Fruit fly (Drosophila melanogaster) whole organism, prepupa: ENCODE results near the gene beat-IIb.
A peak's percentile ranks its signal among the peaks of the same experiment; 100 is the strongest.

Experiments used
- Blimp-1 ChIP-seq: fragments of 200-800 bp; sonication (Bioruptor generic); optimal IDR thresholded peaks from 3 replicates; lab custom pipeline; 2017; ENCODE audit warnings: missing biosample characterization, missing genetic modification characterization, mild to moderate bottlenecking, moderate library complexity, missing genetic modification reagents
- CG10631 ChIP-seq: fragments of 200-800 bp; sonication (Bioruptor generic); optimal IDR thresholded peaks from 2 replicates; lab custom pipeline; 2016; ENCODE audit warnings: missing biosample characterization, missing genetic modification characterization
- CG11294 ChIP-seq: fragments of 200-800 bp; sonication (Bioruptor generic); IDR thresholded peaks from 2 replicates; pipeline ENCODE4 v1.3.6; 2022; ENCODE audit warnings: missing biosample characterization, missing genetic modification characterization
- CG11762 ChIP-seq: fragments of 200-800 bp; sonication (Bioruptor generic); optimal IDR thresholded peaks from 3 replicates; lab custom pipeline; 2016; ENCODE audit warnings: missing biosample characterization, missing genetic modification characterization; ENCODE audit not compliant: insufficient read depth
- CG11902 ChIP-seq: fragments of 200-800 bp; sonication (Bioruptor generic); optimal IDR thresholded peaks from 3 replicates; lab custom pipeline; 2016; ENCODE audit warnings: missing biosample characterization, missing genetic modification characterization
- CG15336 ChIP-seq: fragments of 200-800 bp; sonication (Bioruptor generic); IDR thresholded peaks from 2 replicates; pipeline ENCODE4 v1.3.6; 2022; ENCODE audit warnings: missing biosample characterization, missing genetic modification characterization
- CG1621 ChIP-seq: fragments of 200-800 bp; sonication (Bioruptor generic); optimal IDR thresholded peaks from 3 replicates; lab custom pipeline; 2018; ENCODE audit warnings: missing biosample characterization, mild to moderate bottlenecking, missing genetic modification characterization
- CG16779 ChIP-seq: fragments of 200-800 bp; sonication (Bioruptor generic); optimal IDR thresholded peaks from 3 replicates; lab custom pipeline; 2017; ENCODE audit warnings: missing biosample characterization, mild to moderate bottlenecking, missing genetic modification characterization
- CG3032 ChIP-seq: fragments of 200-800 bp; optimal IDR thresholded peaks from 2 replicates; lab custom pipeline; 2019; ENCODE audit warnings: missing biosample characterization, mild to moderate bottlenecking, missing genetic modification characterization, moderate library complexity
- CG31627 ChIP-seq: fragments of 200-800 bp; sonication (Bioruptor generic); optimal IDR thresholded peaks from 3 replicates; lab custom pipeline; 2016; ENCODE audit warnings: missing biosample characterization, missing genetic modification characterization
- CG32006 ChIP-seq: fragments of 200-800 bp; sonication (Bioruptor generic); optimal IDR thresholded peaks from 3 replicates; lab custom pipeline; 2017; ENCODE audit warnings: missing biosample characterization, mild to moderate bottlenecking, missing genetic modification characterization
- CG3919 ChIP-seq: fragments of 200-800 bp; sonication (Bioruptor generic); optimal IDR thresholded peaks from 3 replicates; lab custom pipeline; 2016; ENCODE audit warnings: missing biosample characterization, missing genetic modification characterization
- CG4318 ChIP-seq: fragments of 200-800 bp; sonication (Bioruptor generic); optimal IDR thresholded peaks from 3 replicates; lab custom pipeline; 2017; ENCODE audit warnings: missing biosample characterization, mild to moderate bottlenecking, missing genetic modification characterization
- CG6276 ChIP-seq: fragments of 200-800 bp; sonication (Bioruptor generic); optimal IDR thresholded peaks from 2 replicates; lab custom pipeline; 2017; ENCODE audit warnings: missing biosample characterization, mild to moderate bottlenecking, missing genetic modification characterization
- CG6792 ChIP-seq: fragments of 200-800 bp; sonication (Bioruptor generic); optimal IDR thresholded peaks from 3 replicates; lab custom pipeline; 2016; ENCODE audit warnings: missing biosample characterization, missing genetic modification characterization
- CG6808 ChIP-seq: fragments of 200-800 bp; sonication (Bioruptor generic); optimal IDR thresholded peaks from 3 replicates; lab custom pipeline; 2017; ENCODE audit warnings: missing biosample characterization, missing genetic modification characterization, mild to moderate bottlenecking, moderate library complexity, missing genetic modification reagents
- CG7368 ChIP-seq: fragments of 200-800 bp; sonication (Bioruptor generic); optimal IDR thresholded peaks from 3 replicates; lab custom pipeline; 2016; ENCODE audit warnings: missing biosample characterization, missing genetic modification characterization
- CG9139 ChIP-seq: fragments of 200-800 bp; sonication (Bioruptor generic); optimal IDR thresholded peaks from 3 replicates; lab custom pipeline; 2017; ENCODE audit warnings: missing biosample characterization, mild to moderate bottlenecking, missing genetic modification characterization
- Eip75B ChIP-seq: fragments of 200-800 bp; sonication (Bioruptor generic); optimal IDR thresholded peaks from 3 replicates; lab custom pipeline; 2016; ENCODE audit warnings: missing biosample characterization, missing genetic modification characterization
- Eip78C ChIP-seq: fragments of 200-800 bp; sonication (Bioruptor generic); peaks from one replicate; lab custom pipeline; 2016; ENCODE audit warnings: missing biosample characterization, missing genetic modification characterization
- Eip93F ChIP-seq: fragments of 200-800 bp; sonication (Bioruptor generic); optimal IDR thresholded peaks from 2 replicates; lab custom pipeline; 2016; ENCODE audit warnings: missing biosample characterization, mild to moderate bottlenecking, missing genetic modification characterization
- Ets21C ChIP-seq: fragments of 200-800 bp; sonication (Bioruptor generic); optimal IDR thresholded peaks from 3 replicates; lab custom pipeline; 2016; ENCODE audit warnings: missing biosample characterization, missing genetic modification characterization
- Ets96B ChIP-seq: fragments of 200-800 bp; optimal IDR thresholded peaks from 2 replicates; lab custom pipeline; 2019; ENCODE audit warnings: missing biosample characterization, mild to moderate bottlenecking, missing genetic modification characterization, moderate library complexity
- Hr39 ChIP-seq: fragments of 200-800 bp; sonication (Bioruptor generic); optimal IDR thresholded peaks from 2 replicates; lab custom pipeline; 2016; ENCODE audit warnings: missing biosample characterization, missing genetic modification characterization
- Hr4 ChIP-seq: fragments of 200-800 bp; sonication (Bioruptor generic); optimal IDR thresholded peaks from 3 replicates; lab custom pipeline; 2016; ENCODE audit warnings: missing biosample characterization, missing genetic modification characterization
- Lpt ChIP-seq: fragments of 200-800 bp; sonication (Bioruptor generic); optimal IDR thresholded peaks from 3 replicates; lab custom pipeline; 2016; ENCODE audit warnings: missing biosample characterization, missing genetic modification characterization
- OdsH ChIP-seq: fragments of 200-800 bp; sonication (Bioruptor generic); optimal IDR thresholded peaks from 3 replicates; lab custom pipeline; 2016; ENCODE audit warnings: missing biosample characterization, missing genetic modification characterization
- Smox ChIP-seq: fragments of 200-800 bp; sonication (Bioruptor generic); optimal IDR thresholded peaks from 3 replicates; lab custom pipeline; 2016; ENCODE audit warnings: missing biosample characterization, missing genetic modification characterization
- Sox102F ChIP-seq: fragments of 200-800 bp; sonication (Bioruptor generic); optimal IDR thresholded peaks from 2 replicates; lab custom pipeline; 2016; ENCODE audit warnings: missing biosample characterization, mild to moderate bottlenecking, missing genetic modification characterization
- Sox14 ChIP-seq: fragments of 200-800 bp; sonication (Bioruptor generic); optimal IDR thresholded peaks from 3 replicates; lab custom pipeline; 2016; ENCODE audit warnings: missing biosample characterization, missing genetic modification characterization
- Sox15 ChIP-seq: fragments of 200-800 bp; sonication (Bioruptor generic); optimal IDR thresholded peaks from 3 replicates; lab custom pipeline; 2016; ENCODE audit warnings: missing biosample characterization, missing genetic modification characterization
- cyc ChIP-seq: fragments of 200-800 bp; sonication (Bioruptor generic); optimal IDR thresholded peaks from 3 replicates; lab custom pipeline; 2016; ENCODE audit warnings: missing biosample characterization, missing genetic modification characterization
- dac ChIP-seq: fragments of 200-800 bp; sonication (Bioruptor generic); optimal IDR thresholded peaks from 2 replicates; lab custom pipeline; 2017; ENCODE audit warnings: missing biosample characterization, mild to moderate bottlenecking, missing genetic modification characterization
- fkh ChIP-seq: fragments of 200-800 bp; sonication (Bioruptor generic); optimal IDR thresholded peaks from 3 replicates; lab custom pipeline; 2017; ENCODE audit warnings: missing biosample characterization, mild to moderate bottlenecking, missing genetic modification characterization, moderate library complexity
- lz ChIP-seq: fragments of 200-800 bp; sonication (Bioruptor generic); optimal IDR thresholded peaks from 3 replicates; lab custom pipeline; 2016; ENCODE audit warnings: missing biosample characterization, missing genetic modification characterization
- net ChIP-seq: fragments of 200-800 bp; sonication (Bioruptor generic); optimal IDR thresholded peaks from 3 replicates; lab custom pipeline; 2016; ENCODE audit warnings: missing biosample characterization, missing genetic modification characterization
- salr ChIP-seq, 2 experiments: fragments of 200-800 bp; sonication (Bioruptor generic); optimal IDR thresholded peaks; 3 replicates each; lab custom pipeline; 2016 to 2018; ENCODE audit warnings: missing biosample characterization in 2 of 2, missing genetic modification characterization in 2 of 2, mild to moderate bottlenecking in 1 of 2
- spab ChIP-seq: fragments of 200-800 bp; sonication (Bioruptor generic); optimal IDR thresholded peaks from 2 replicates; lab custom pipeline; 2017; ENCODE audit warnings: missing biosample characterization, mild to moderate bottlenecking, missing genetic modification characterization, missing genetic modification reagents
- ss ChIP-seq, 2 experiments: fragments of 200-800 bp; sonication (Bioruptor generic); optimal IDR thresholded peaks; 2 replicates in 1 of 2; 3 replicates in 1 of 2; lab custom pipeline; 2017 to 2018; ENCODE audit warnings: mild to moderate bottlenecking in 2 of 2, missing biosample characterization in 2 of 2, missing genetic modification characterization in 2 of 2, moderate library complexity in 1 of 2
- svp ChIP-seq: fragments of 200-800 bp; sonication (Bioruptor generic); peaks from one replicate; lab custom pipeline; 2016; ENCODE audit warnings: missing biosample characterization, missing genetic modification characterization
- topi ChIP-seq: fragments of 200-800 bp; sonication (Bioruptor generic); optimal IDR thresholded peaks from 3 replicates; lab custom pipeline; 2016; ENCODE audit warnings: missing biosample characterization, missing genetic modification characterization

Gene beat-IIb

dm6 chr3R:17264949-17265348 is at the start of gene beat-IIb, which contains the start of gene CG44257:
Gene beat-IIb, minus strand, starts transcription at chr3R:17265049.
Gene CG44257, plus strand, starts transcription at chr3R:17265278.
- TF ChIP-seq CG10631 (no peak), Ets96B (tag; lab: Kevin White, UChicago) (no peak), topi (GFP tag; lab: Kevin White, UChicago) (no peak), CG32006 (no peak), CG31627 (no peak), Eip75B (GFP tag; lab: Kevin White, UChicago) (no peak), Blimp-1 (no peak), CG16779 (tag; lab: Kevin White, UChicago) (no peak)
- TF ChIP-seq, all 60 proteins: peak for 0

- TF ChIP-seq fkh (GFP tag; lab: Kevin White, UChicago) (no peak), CG1621 (tag; lab: Kevin White, UChicago) (no peak), Sox14 (GFP tag; lab: Kevin White, UChicago) (no peak), OdsH (GFP tag; lab: Kevin White, UChicago) (no peak), Ets21C (GFP tag; lab: Kevin White, UChicago) (no peak), CG4318 (GFP tag; lab: Kevin White, UChicago) (no peak), Eip78C (GFP tag; lab: Kevin White, UChicago) (no peak), CG7368 (GFP tag; lab: Kevin White, UChicago) (no peak)
Measured at dm6 chr3R:17289059-17289458, 24.2 kb upstream of the beat-IIb start.

- TF ChIP-seq Eip75B (GFP tag; lab: Kevin White, UChicago) = no peak
Measured at dm6 chr3R:17284348-17284747, 19.5 kb upstream of the beat-IIb start, which contains the start of gene CG31419. Gene CG31419, plus strand, starts transcription at chr3R:17284648.

- TF ChIP-seq Eip75B (GFP tag; lab: Kevin White, UChicago) = no peak
- no peak for TF ChIP-seq cyc
Measured at dm6 chr3R:17283495-17283894, 18.6 kb upstream of the beat-IIb start, which contains the start of gene CG31418. Gene CG31418, plus strand, starts transcription at chr3R:17283795.

dm6 chr3R:17254029-17254428 is 10.8 kb downstream of the beat-IIb start, which contains the start of gene CG44259:
Gene CG44259, minus strand, starts transcription at chr3R:17254129.
- TF ChIP-seq Smox (GFP tag; lab: Kevin White, UChicago) (no peak), Ets96B (tag; lab: Kevin White, UChicago) (no peak), CG3032 (tag; lab: Kevin White, UChicago) (no peak), Eip93F (GFP tag; lab: Kevin White, UChicago) (no peak), lz (no peak), CG11762 (GFP tag; lab: Kevin White, UChicago) (no peak)

dm6 chr3R:17251271-17251670 is 13.6 kb downstream of the beat-IIb start:
- TF ChIP-seq Lpt (GFP tag; lab: Kevin White, UChicago) = no peak
- no peak for TF ChIP-seq CG6808 (GFP tag; lab: Kevin White, UChicago)
- no peak for TF ChIP-seq CG6276 (GFP tag; lab: Kevin White, UChicago)
- no peak for TF ChIP-seq net (GFP tag; lab: Kevin White, UChicago)
- TF ChIP-seq Hr4 = peak; percentile 13
- no peak for TF ChIP-seq CG11902 (GFP tag; lab: Kevin White, UChicago)
- no peak for TF ChIP-seq Smox (GFP tag; lab: Kevin White, UChicago)
- no peak for TF ChIP-seq Sox15 (GFP tag; lab: Kevin White, UChicago)
- no peak for TF ChIP-seq Sox14 (GFP tag; lab: Kevin White, UChicago)
- TF ChIP-seq OdsH (GFP tag; lab: Kevin White, UChicago) = no peak
- TF ChIP-seq CG7368 (GFP tag; lab: Kevin White, UChicago) = no peak
- peak; percentile 32 for TF ChIP-seq CG32006
- no peak for TF ChIP-seq CG15336
- no peak for TF ChIP-seq Sox102F (GFP tag; lab: Kevin White, UChicago)
- no peak for TF ChIP-seq salr (GFP tag; optimal IDR thresholded peaks at IDR 0.05; lab: Kevin White, UChicago)
- no peak for TF ChIP-seq Ets96B (tag; lab: Kevin White, UChicago)
- no peak for TF ChIP-seq Hr39 (GFP tag; lab: Kevin White, UChicago)
- TF ChIP-seq cyc = no peak
- peak; percentile 36 for TF ChIP-seq svp (GFP tag; lab: Kevin White, UChicago)
- no peak for TF ChIP-seq Ets21C (GFP tag; lab: Kevin White, UChicago)
- TF ChIP-seq spab = peak; percentile 4
- TF ChIP-seq CG9139 (GFP tag; lab: Kevin White, UChicago) = no peak
- TF ChIP-seq CG6792 (GFP tag; lab: Kevin White, UChicago) = no peak
- peak; percentile 60 for TF ChIP-seq Eip78C (GFP tag; lab: Kevin White, UChicago)
- TF ChIP-seq CG11294 (GFP tag; lab: Robert Waterston, UW) = no peak
- TF ChIP-seq dac (GFP tag; lab: Kevin White, UChicago) = no peak
- TF ChIP-seq ss (GFP tag; optimal IDR thresholded peaks at IDR 0.05; lab: Kevin White, UChicago) = no peak
- TF ChIP-seq CG3919 (GFP tag; lab: Kevin White, UChicago) = no peak
